Fruit fly (Drosophila melanogaster): Measurements from ENCODE around the gene mRpL2.

Gene mRpL2

DNA sequence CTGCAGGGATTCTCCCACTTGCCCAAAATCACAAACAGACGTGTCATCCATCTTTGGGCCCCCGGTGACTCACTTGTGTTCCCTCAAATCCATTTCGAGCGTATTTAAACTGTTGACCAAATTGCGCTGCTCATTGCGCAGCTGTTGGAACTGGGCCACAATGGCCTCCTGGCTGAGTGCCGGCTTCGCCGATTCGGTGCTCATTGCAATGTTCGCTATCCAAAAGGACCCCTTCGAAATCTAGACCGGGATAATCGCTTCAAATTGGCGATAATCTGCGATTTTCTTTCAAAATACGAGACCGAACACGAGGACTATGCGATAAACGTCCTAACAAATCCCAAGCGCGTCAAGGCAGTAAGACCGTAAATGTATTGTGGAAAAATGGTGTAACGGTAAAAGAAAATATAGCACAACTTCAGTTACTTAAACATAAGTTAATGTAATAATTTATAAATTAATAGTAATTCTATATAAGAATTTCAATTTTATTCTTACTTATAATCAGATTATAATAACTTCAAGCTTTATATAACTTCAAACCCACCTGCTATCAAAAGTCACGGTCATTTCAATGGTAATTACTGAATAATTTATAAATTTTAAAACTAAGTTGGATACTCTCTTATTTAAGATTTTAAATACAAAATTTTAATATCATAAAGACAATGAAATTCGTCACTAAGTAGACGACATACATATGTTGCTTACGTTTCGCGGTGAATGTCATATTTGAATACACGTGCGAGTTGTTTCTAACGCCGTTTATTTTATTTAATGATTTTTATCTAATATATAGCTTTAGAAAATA is 46.4 kb upstream of the mRpL2 start, which contains the start of the genes Pfdn2 and Noc1 (continued):
- TF ChIP-seq CG14441 (GFP tag; IDR thresholded peaks at IDR 0.05) = no peak; the same call in 1 of the 2 replicates
- TF ChIP-seq CG3065 (GFP tag; optimal IDR thresholded peaks at IDR 0.05) = no peak
- TF ChIP-seq CG32532 (GFP tag; IDR thresholded peaks at IDR 0.05) = peak; percentile 70
- TF ChIP-seq CG11695 (GFP tag; IDR thresholded peaks at IDR 0.05) = peak; percentile 49; the same call in 1 of the 3 replicates
- no peak for TF ChIP-seq CG7963 (GFP tag; IDR thresholded peaks at IDR 0.05; ENCODE audit: partially characterized antibody)
- TF ChIP-seq Atf3 (GFP tag; optimal IDR thresholded peaks at IDR 0.05) = no peak
- TF ChIP-seq CG9727 (GFP tag; optimal IDR thresholded peaks at IDR 0.05) = peak; percentile 39
- TF ChIP-seq oc (tag; optimal IDR thresholded peaks at IDR 0.05) = no peak
- no peak for TF ChIP-seq CG17802 (tag; optimal IDR thresholded peaks at IDR 0.05)
- peak; percentile 15 for TF ChIP-seq pum (GFP tag; optimal IDR thresholded peaks at IDR 0.05)
- peak; percentile 70 for TF ChIP-seq Rfx (GFP tag; IDR thresholded peaks at IDR 0.05)
- TF ChIP-seq Sox100B (GFP tag; optimal IDR thresholded peaks at IDR 0.05) = no peak
- TF ChIP-seq sob (GFP tag; IDR thresholded peaks at IDR 0.05) = no peak
- TF ChIP-seq klu (GFP tag; IDR thresholded peaks at IDR 0.05) = no peak
- TF ChIP-seq CG12219 (GFP tag; optimal IDR thresholded peaks at IDR 0.05) = no peak
- no peak for TF ChIP-seq emc (GFP tag; optimal IDR thresholded peaks at IDR 0.05)
- TF ChIP-seq Bdp1 (GFP tag; optimal IDR thresholded peaks at IDR 0.05) = no peak
- peak; percentile 20 for TF ChIP-seq Fer3 (tag; optimal IDR thresholded peaks at IDR 0.05)
- peak; percentile 54 for TF ChIP-seq CG15696 (tag; optimal IDR thresholded peaks at IDR 0.05)
- no peak for TF ChIP-seq usp (GFP tag; optimal IDR thresholded peaks at IDR 0.05)
- no peak for TF ChIP-seq Spps (tag; optimal IDR thresholded peaks at IDR 0.05)
- no peak for TF ChIP-seq CG13287 (GFP tag; IDR thresholded peaks at IDR 0.05; ENCODE audit: partially characterized antibody)
- no peak for TF ChIP-seq CG8281 (tag; optimal IDR thresholded peaks at IDR 0.05)
- TF ChIP-seq MTF-1 (GFP tag; optimal IDR thresholded peaks at IDR 0.05; ENCODE audit: borderline replicate concordance) = no peak
- no peak for TF ChIP-seq peb (GFP tag; IDR thresholded peaks at IDR 0.05)
- peak; percentile 64 for TF ChIP-seq CG13775 (GFP tag; optimal IDR thresholded peaks at IDR 0.05)
- TF ChIP-seq CG11504 (tag; optimal IDR thresholded peaks at IDR 0.05) = no peak
- TF ChIP-seq pb (GFP tag; optimal IDR thresholded peaks at IDR 0.05) = no peak
- no peak for TF ChIP-seq dati (GFP tag; IDR thresholded peaks at IDR 0.05)
- TF ChIP-seq gfzf (GFP tag; optimal IDR thresholded peaks at IDR 0.05) = peak; percentile 69
- no peak for TF ChIP-seq CG1647 (GFP tag; optimal IDR thresholded peaks at IDR 0.05)
- no peak for TF ChIP-seq CG4360 (GFP tag; IDR thresholded peaks at IDR 0.05)
- TF ChIP-seq CG2202 (tag; optimal IDR thresholded peaks at IDR 0.05) = no peak
- TF ChIP-seq Awh (GFP tag; IDR thresholded peaks at IDR 0.05) = 0 out of 2 replicates have a peak, but pooled peaks have one; percentile 15
- no peak for TF ChIP-seq CG15601 (tag; optimal IDR thresholded peaks at IDR 0.05)
- no peak for TF ChIP-seq seq (GFP tag; IDR thresholded peaks at IDR 0.05)
- no peak for TF ChIP-seq Dad (GFP tag; optimal IDR thresholded peaks at IDR 0.05)
- peak; percentile 41; the same call in 2 of the 3 replicates for TF ChIP-seq tgo (GFP tag; IDR thresholded peaks at IDR 0.05)
- no peak for TF ChIP-seq yki (optimal IDR thresholded peaks at IDR 0.05)
- no peak for TF ChIP-seq Nf-YB (GFP tag; optimal IDR thresholded peaks at IDR 0.05)
- no peak for TF ChIP-seq sens (GFP tag)
- TF ChIP-seq CG2712 (tag; optimal IDR thresholded peaks at IDR 0.05) = peak; percentile 78
- TF ChIP-seq lilli (GFP tag; optimal IDR thresholded peaks at IDR 0.05) = peak; percentile 45
- 0 out of 2 replicates have a peak, but pooled peaks have one; percentile 29 for TF ChIP-seq CG4404 (GFP tag; IDR thresholded peaks at IDR 0.05)
- peak; percentile 81 for TF ChIP-seq nmo (GFP tag; optimal IDR thresholded peaks at IDR 0.05)
- TF ChIP-seq CG11093 (GFP tag; IDR thresholded peaks at IDR 0.05) = no peak
- TF ChIP-seq Rx (GFP tag; IDR thresholded peaks at IDR 0.05) = no peak
- TF ChIP-seq CG18599 (GFP tag; optimal IDR thresholded peaks at IDR 0.05) = no peak
- peak; percentile 73 for TF ChIP-seq D (optimal IDR thresholded peaks at IDR 0.05)
- no peak for TF ChIP-seq D (GFP tag; optimal IDR thresholded peaks at IDR 0.05)
- peak; percentile 47 for TF ChIP-seq Six4 (GFP tag; optimal IDR thresholded peaks at IDR 0.05)

All from whole organism, embryonic.